Worm (Caenorhabditis elegans): Measurements from ENCODE around the gene Y54F10BM.20.

DNA sequence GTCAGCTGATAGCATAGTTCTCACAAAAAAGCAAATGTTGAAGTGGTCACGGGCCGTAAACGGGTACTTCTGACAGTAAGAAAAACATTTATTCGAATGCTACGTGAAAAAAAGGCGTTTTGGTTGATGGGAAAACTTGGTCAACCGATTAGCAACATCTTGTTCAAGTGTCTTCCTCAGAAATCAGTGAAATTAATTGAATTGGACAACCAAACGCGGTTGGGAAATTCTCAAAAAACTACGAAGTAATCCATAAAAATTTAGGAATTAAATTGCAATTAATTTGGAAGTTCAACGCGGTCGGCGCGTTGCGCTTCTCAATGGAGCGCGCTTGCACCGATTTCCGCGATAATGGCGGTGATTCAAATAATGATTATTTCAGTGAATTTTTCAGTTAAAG, 48.7 kb upstream of the Y54F10BM.20 start:
- TF ChIP-seq unc-39 (tag; optimal IDR thresholded peaks at IDR 0.05) (no peak), lin-39 (tag; optimal IDR thresholded peaks at IDR 0.05) (no peak), mdl-1 (tag; optimal IDR thresholded peaks at IDR 0.05) (no peak), pqm-1 (tag; optimal IDR thresholded peaks at IDR 0.05) (no peak), fkh-10 (GFP tag; optimal IDR thresholded peaks at IDR 0.05) (no peak), elt-2 (tag; optimal IDR thresholded peaks at IDR 0.05) (no peak), skn-1 (tag; optimal IDR thresholded peaks at IDR 0.05) (no peak), ZK546.5 (tag; optimal IDR thresholded peaks at IDR 0.05) (no peak), ceh-82 (tag; optimal IDR thresholded peaks at IDR 0.05) (no peak), ztf-11 (tag; optimal IDR thresholded peaks at IDR 0.05) (no peak), zag-1 (tag; optimal IDR thresholded peaks at IDR 0.05) (no peak)

All from whole organism, L3 larva.